Fruit fly (Drosophila melanogaster): ENCODE results near the gene mRpS21.

DNA sequence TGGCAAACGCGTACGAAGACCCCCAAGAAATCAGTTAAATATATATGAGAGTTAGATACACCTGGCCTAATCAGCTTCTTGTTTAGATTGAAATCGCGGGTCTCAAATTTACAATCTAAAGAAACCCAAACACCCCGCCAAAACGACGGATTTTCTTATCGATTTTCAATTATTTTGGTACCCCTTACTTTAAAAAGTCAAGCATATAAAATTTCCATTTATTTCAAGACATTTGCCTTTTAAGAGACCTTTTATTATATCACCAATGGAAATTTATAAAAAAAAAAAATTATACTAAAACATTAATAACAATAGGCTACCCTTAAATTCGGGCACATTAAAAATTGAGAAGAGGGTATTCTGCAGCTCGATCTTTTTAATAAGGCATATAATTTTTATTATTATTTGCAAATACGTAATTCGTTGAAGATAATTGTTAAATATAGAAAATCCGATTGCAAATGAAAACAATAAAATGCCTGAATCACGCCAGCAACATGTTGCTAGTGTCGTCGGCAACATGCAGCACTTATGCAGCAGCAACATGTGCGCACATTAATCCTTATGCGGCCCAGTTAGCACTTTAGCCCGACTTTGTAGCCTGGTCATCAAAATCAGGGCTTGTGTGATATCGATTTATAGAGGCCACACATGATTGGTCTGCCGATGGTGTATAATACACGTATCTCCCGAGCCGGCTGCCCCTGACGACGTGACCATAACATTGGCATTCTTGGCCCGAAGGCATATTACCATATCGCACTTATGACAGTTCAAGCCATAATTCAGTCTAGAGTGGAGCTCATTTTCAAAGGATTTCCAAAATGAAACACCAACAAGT, 9.5 kb downstream of the mRpS21 start, which contains the start of the genes Lip3 and CG34309:
- TF ChIP-seq dati (GFP tag; IDR thresholded peaks at IDR 0.05) (no peak), bcd (GFP tag; optimal IDR thresholded peaks at IDR 0.05) (no peak), Dfd (GFP tag; optimal IDR thresholded peaks at IDR 0.05) (no peak), z (GFP tag; IDR thresholded peaks at IDR 0.05) (no peak), insv (GFP tag; optimal IDR thresholded peaks at IDR 0.05) (no peak), ATbp (GFP tag; optimal IDR thresholded peaks at IDR 0.05) (no peak)
